Worm (Caenorhabditis elegans): ENCODE results near the gene C54E10.7.

The C54E10.7 gene

ce11 chrV:18790658-18791057, 20.8 kb upstream of the C54E10.7 start, which contains the start of gene nhr-231:
Gene nhr-231 (plus strand): TSS chrV:18790958.
- TF ChIP-seq nhr-11 (tag; optimal IDR thresholded peaks at IDR 0.05): no peak
- TF ChIP-seq tbx-2 (tag; optimal IDR thresholded peaks at IDR 0.05): no peak
- no peak for TF ChIP-seq hlh-30 (tag; optimal IDR thresholded peaks at IDR 0.05; ENCODE audit: insufficient read depth)
- TF ChIP-seq ztf-16 (tag; optimal IDR thresholded peaks at IDR 0.05): no peak
- no peak for TF ChIP-seq ama-1 (optimal IDR thresholded peaks at IDR 0.05)
- TF ChIP-seq hlh-8 (tag; optimal IDR thresholded peaks at IDR 0.05): no peak
- no peak for TF ChIP-seq ceh-48 (tag; optimal IDR thresholded peaks at IDR 0.05)
- no peak for TF ChIP-seq ahr-1 (tag; optimal IDR thresholded peaks at IDR 0.05)
- TF ChIP-seq K09A11.1 (tag; optimal IDR thresholded peaks at IDR 0.05; ENCODE audit: insufficient read depth): no peak
- no peak for TF ChIP-seq pat-9 (tag; optimal IDR thresholded peaks at IDR 0.05)
- TF ChIP-seq ttx-3 (tag; optimal IDR thresholded peaks at IDR 0.05): no peak
- no peak for TF ChIP-seq npax-4 (tag; optimal IDR thresholded peaks at IDR 0.05)
- no peak for TF ChIP-seq ceh-34 (tag; optimal IDR thresholded peaks at IDR 0.05)
- no peak for TF ChIP-seq dve-1 (tag; optimal IDR thresholded peaks at IDR 0.05)
- no peak for TF ChIP-seq C38D4.7 (GFP tag; optimal IDR thresholded peaks at IDR 0.05)
- TF ChIP-seq odd-2 (tag; optimal IDR thresholded peaks at IDR 0.05): no peak
- no peak for TF ChIP-seq lim-6 (tag; optimal IDR thresholded peaks at IDR 0.05)
- no peak for TF ChIP-seq che-1 (tag; optimal IDR thresholded peaks at IDR 0.05)

ce11 chrV:18800811-18801210, 10.6 kb upstream of the C54E10.7 start, which contains the start of gene nhr-170:
Gene nhr-170 (minus strand): TSS chrV:18800826.
- no peak for TF ChIP-seq dve-1 (tag; optimal IDR thresholded peaks at IDR 0.05)
- TF ChIP-seq odd-2 (tag; optimal IDR thresholded peaks at IDR 0.05): no peak
- TF ChIP-seq hlh-8 (tag; optimal IDR thresholded peaks at IDR 0.05): no peak
- TF ChIP-seq ceh-2 (tag; optimal IDR thresholded peaks at IDR 0.05): no peak
- no peak for TF ChIP-seq sdc-2 (tag; optimal IDR thresholded peaks at IDR 0.05)
- no peak for TF ChIP-seq ahr-1 (tag; optimal IDR thresholded peaks at IDR 0.05)
- TF ChIP-seq unc-42 (tag; optimal IDR thresholded peaks at IDR 0.05): no peak
- TF ChIP-seq C38D4.7 (GFP tag; optimal IDR thresholded peaks at IDR 0.05): no peak
- no peak for TF ChIP-seq pqm-1 (tag; optimal IDR thresholded peaks at IDR 0.05)
- TF ChIP-seq C08G9.2 (tag; optimal IDR thresholded peaks at IDR 0.05): no peak
- TF ChIP-seq ceh-9 (tag; optimal IDR thresholded peaks at IDR 0.05): no peak
- TF ChIP-seq nhr-11 (tag; optimal IDR thresholded peaks at IDR 0.05): no peak
- no peak for TF ChIP-seq T23F11.4 (GFP tag; optimal IDR thresholded peaks at IDR 0.05)
- TF ChIP-seq ama-1 (optimal IDR thresholded peaks at IDR 0.05): no peak
- no peak for TF ChIP-seq pha-2 (tag; optimal IDR thresholded peaks at IDR 0.05)
- TF ChIP-seq ref-2 (tag; optimal IDR thresholded peaks at IDR 0.05): no peak

- TF ChIP-seq unc-86 (tag; optimal IDR thresholded peaks at IDR 0.05) (no peak), lim-6 (tag; optimal IDR thresholded peaks at IDR 0.05) (no peak), npax-4 (tag; optimal IDR thresholded peaks at IDR 0.05) (no peak), K09A11.1 (tag; optimal IDR thresholded peaks at IDR 0.05; ENCODE audit: insufficient read depth) (no peak), K02D7.2 (tag; optimal IDR thresholded peaks at IDR 0.05) (no peak), T23F11.4 (GFP tag; optimal IDR thresholded peaks at IDR 0.05) (no peak), ceh-30 (tag; optimal IDR thresholded peaks at IDR 0.05) (no peak), hlh-8 (tag; optimal IDR thresholded peaks at IDR 0.05) (no peak), rnt-1 (tag; optimal IDR thresholded peaks at IDR 0.05) (no peak), ceh-22 (tag; optimal IDR thresholded peaks at IDR 0.05) (no peak), pag-3 (tag; optimal IDR thresholded peaks at IDR 0.05; ENCODE audit: borderline replicate concordance) (no peak), ceh-6 (GFP tag; optimal IDR thresholded peaks at IDR 0.05) (no peak), unc-3 (GFP tag; conservative IDR thresholded peaks at IDR 0.05) (no peak), unc-3 (tag; optimal IDR thresholded peaks at IDR 0.05) (no peak), tbx-2 (tag; optimal IDR thresholded peaks at IDR 0.05) (no peak), C08G9.2 (tag; optimal IDR thresholded peaks at IDR 0.05) (no peak), hlh-15 (tag; optimal IDR thresholded peaks at IDR 0.05) (no peak), ref-2 (tag; optimal IDR thresholded peaks at IDR 0.05) (no peak), ceh-19 (GFP tag; optimal IDR thresholded peaks at IDR 0.05) (no peak)
These were observed 9.4 kb upstream of the C54E10.7 start, which contains the start of gene C54E10.11 for ce11 chrV:18802077-18802476. Gene C54E10.11 (minus strand): TSS chrV:18802177.

Measured in whole organism, late embryonic.